Fruit fly (Drosophila melanogaster) whole organism, prepupa: Measurements from ENCODE around the gene Es2.

Experiments used
- Blimp-1 ChIP-seq: fragments of 200-800 bp; sonication (Bioruptor generic); optimal IDR thresholded peaks from 3 replicates; lab custom pipeline; 2017; ENCODE audit warnings: missing biosample characterization, missing genetic modification characterization, mild to moderate bottlenecking, moderate library complexity, missing genetic modification reagents
- CG10631 ChIP-seq: fragments of 200-800 bp; sonication (Bioruptor generic); optimal IDR thresholded peaks from 2 replicates; lab custom pipeline; 2016; ENCODE audit warnings: missing biosample characterization, missing genetic modification characterization
- CG11294 ChIP-seq: fragments of 200-800 bp; sonication (Bioruptor generic); IDR thresholded peaks from 2 replicates; pipeline ENCODE4 v1.3.6; 2022; ENCODE audit warnings: missing biosample characterization, missing genetic modification characterization
- CG11762 ChIP-seq: fragments of 200-800 bp; sonication (Bioruptor generic); optimal IDR thresholded peaks from 3 replicates; lab custom pipeline; 2016; ENCODE audit warnings: missing biosample characterization, missing genetic modification characterization; ENCODE audit not compliant: insufficient read depth
- CG11902 ChIP-seq: fragments of 200-800 bp; sonication (Bioruptor generic); optimal IDR thresholded peaks from 3 replicates; lab custom pipeline; 2016; ENCODE audit warnings: missing biosample characterization, missing genetic modification characterization
- CG15336 ChIP-seq: fragments of 200-800 bp; sonication (Bioruptor generic); IDR thresholded peaks from 2 replicates; pipeline ENCODE4 v1.3.6; 2022; ENCODE audit warnings: missing biosample characterization, missing genetic modification characterization
- CG1621 ChIP-seq: fragments of 200-800 bp; sonication (Bioruptor generic); optimal IDR thresholded peaks from 3 replicates; lab custom pipeline; 2018; ENCODE audit warnings: missing biosample characterization, mild to moderate bottlenecking, missing genetic modification characterization
- CG16779 ChIP-seq: fragments of 200-800 bp; sonication (Bioruptor generic); optimal IDR thresholded peaks from 3 replicates; lab custom pipeline; 2017; ENCODE audit warnings: missing biosample characterization, mild to moderate bottlenecking, missing genetic modification characterization
- CG31627 ChIP-seq: fragments of 200-800 bp; sonication (Bioruptor generic); optimal IDR thresholded peaks from 3 replicates; lab custom pipeline; 2016; ENCODE audit warnings: missing biosample characterization, missing genetic modification characterization
- CG32006 ChIP-seq: fragments of 200-800 bp; sonication (Bioruptor generic); optimal IDR thresholded peaks from 3 replicates; lab custom pipeline; 2017; ENCODE audit warnings: missing biosample characterization, mild to moderate bottlenecking, missing genetic modification characterization
- CG34406 ChIP-seq: fragments of 200-800 bp; sonication (Bioruptor generic); optimal IDR thresholded peaks from 3 replicates; lab custom pipeline; 2016; ENCODE audit warnings: missing biosample characterization, missing genetic modification characterization
- CG6163 ChIP-seq: fragments of 200-800 bp; sonication (Bioruptor generic); IDR thresholded peaks from 3 replicates; pipeline ENCODE4 v1.3.6; 2022; ENCODE audit warnings: missing biosample characterization, missing genetic modification characterization
- CG6276 ChIP-seq: fragments of 200-800 bp; sonication (Bioruptor generic); optimal IDR thresholded peaks from 2 replicates; lab custom pipeline; 2017; ENCODE audit warnings: missing biosample characterization, mild to moderate bottlenecking, missing genetic modification characterization
- CG6792 ChIP-seq: fragments of 200-800 bp; sonication (Bioruptor generic); optimal IDR thresholded peaks from 3 replicates; lab custom pipeline; 2016; ENCODE audit warnings: missing biosample characterization, missing genetic modification characterization
- CG6808 ChIP-seq: fragments of 200-800 bp; sonication (Bioruptor generic); optimal IDR thresholded peaks from 3 replicates; lab custom pipeline; 2017; ENCODE audit warnings: missing biosample characterization, missing genetic modification characterization, mild to moderate bottlenecking, moderate library complexity, missing genetic modification reagents
- CG6854 ChIP-seq: fragments of 200-800 bp; sonication (Bioruptor generic); optimal IDR thresholded peaks from 2 replicates; lab custom pipeline; 2017; ENCODE audit warnings: missing biosample characterization, mild to moderate bottlenecking, missing genetic modification characterization
- CG7368 ChIP-seq: fragments of 200-800 bp; sonication (Bioruptor generic); optimal IDR thresholded peaks from 3 replicates; lab custom pipeline; 2016; ENCODE audit warnings: missing biosample characterization, missing genetic modification characterization
- CG8319 ChIP-seq: fragments of 200-800 bp; sonication (Bioruptor generic); optimal IDR thresholded peaks from 3 replicates; lab custom pipeline; 2016; ENCODE audit warnings: missing biosample characterization, missing genetic modification characterization
- CG8632 ChIP-seq: fragments of 200-800 bp; sonication (Bioruptor generic); optimal IDR thresholded peaks from 3 replicates; lab custom pipeline; 2016; ENCODE audit warnings: missing biosample characterization, missing genetic modification characterization
- CG9139 ChIP-seq: fragments of 200-800 bp; sonication (Bioruptor generic); optimal IDR thresholded peaks from 3 replicates; lab custom pipeline; 2017; ENCODE audit warnings: missing biosample characterization, mild to moderate bottlenecking, missing genetic modification characterization
- Eip75B ChIP-seq: fragments of 200-800 bp; sonication (Bioruptor generic); optimal IDR thresholded peaks from 3 replicates; lab custom pipeline; 2016; ENCODE audit warnings: missing biosample characterization, missing genetic modification characterization
- Eip78C ChIP-seq: fragments of 200-800 bp; sonication (Bioruptor generic); peaks from one replicate; lab custom pipeline; 2016; ENCODE audit warnings: missing biosample characterization, missing genetic modification characterization
- Eip93F ChIP-seq: fragments of 200-800 bp; sonication (Bioruptor generic); optimal IDR thresholded peaks from 2 replicates; lab custom pipeline; 2016; ENCODE audit warnings: missing biosample characterization, mild to moderate bottlenecking, missing genetic modification characterization
- Ets21C ChIP-seq: fragments of 200-800 bp; sonication (Bioruptor generic); optimal IDR thresholded peaks from 3 replicates; lab custom pipeline; 2016; ENCODE audit warnings: missing biosample characterization, missing genetic modification characterization
- Ets96B ChIP-seq: fragments of 200-800 bp; optimal IDR thresholded peaks from 2 replicates; lab custom pipeline; 2019; ENCODE audit warnings: missing biosample characterization, mild to moderate bottlenecking, missing genetic modification characterization, moderate library complexity
- Gug ChIP-seq: fragments of 200-800 bp; sonication (Bioruptor generic); IDR thresholded peaks from 2 replicates; pipeline ENCODE4 v1.3.6; 2022; ENCODE audit warnings: missing biosample characterization, missing genetic modification characterization
- Hr38 ChIP-seq: sonication (Bioruptor generic); optimal IDR thresholded peaks from 2 replicates; lab custom pipeline; 2016; ENCODE audit warnings: missing biosample characterization, missing genetic modification characterization
- Hr39 ChIP-seq: fragments of 200-800 bp; sonication (Bioruptor generic); optimal IDR thresholded peaks from 2 replicates; lab custom pipeline; 2016; ENCODE audit warnings: missing biosample characterization, missing genetic modification characterization
- Lpt ChIP-seq: fragments of 200-800 bp; sonication (Bioruptor generic); optimal IDR thresholded peaks from 3 replicates; lab custom pipeline; 2016; ENCODE audit warnings: missing biosample characterization, missing genetic modification characterization
- Met ChIP-seq: fragments of 200-800 bp; sonication (Bioruptor generic); optimal IDR thresholded peaks from 3 replicates; lab custom pipeline; 2016; ENCODE audit warnings: missing biosample characterization, missing genetic modification characterization
- OdsH ChIP-seq: fragments of 200-800 bp; sonication (Bioruptor generic); optimal IDR thresholded peaks from 3 replicates; lab custom pipeline; 2016; ENCODE audit warnings: missing biosample characterization, missing genetic modification characterization
- Smox ChIP-seq: fragments of 200-800 bp; sonication (Bioruptor generic); optimal IDR thresholded peaks from 3 replicates; lab custom pipeline; 2016; ENCODE audit warnings: missing biosample characterization, missing genetic modification characterization
- Sox14 ChIP-seq: fragments of 200-800 bp; sonication (Bioruptor generic); optimal IDR thresholded peaks from 3 replicates; lab custom pipeline; 2016; ENCODE audit warnings: missing biosample characterization, missing genetic modification characterization
- Sox15 ChIP-seq: fragments of 200-800 bp; sonication (Bioruptor generic); optimal IDR thresholded peaks from 3 replicates; lab custom pipeline; 2016; ENCODE audit warnings: missing biosample characterization, missing genetic modification characterization
- achi ChIP-seq: fragments of 200-800 bp; sonication (Bioruptor generic); optimal IDR thresholded peaks from 3 replicates; lab custom pipeline; 2016; ENCODE audit warnings: missing biosample characterization, missing genetic modification characterization
- acj6 ChIP-seq: fragments of 200-800 bp; sonication (Bioruptor generic); optimal IDR thresholded peaks from 3 replicates; lab custom pipeline; 2016; ENCODE audit warnings: missing biosample characterization, missing genetic modification characterization
- cyc ChIP-seq: fragments of 200-800 bp; sonication (Bioruptor generic); optimal IDR thresholded peaks from 3 replicates; lab custom pipeline; 2016; ENCODE audit warnings: missing biosample characterization, missing genetic modification characterization
- dac ChIP-seq: fragments of 200-800 bp; sonication (Bioruptor generic); optimal IDR thresholded peaks from 2 replicates; lab custom pipeline; 2017; ENCODE audit warnings: missing biosample characterization, mild to moderate bottlenecking, missing genetic modification characterization
- dsx ChIP-seq: fragments of 200-800 bp; optimal IDR thresholded peaks from 3 replicates; lab custom pipeline; 2019; ENCODE audit warnings: missing biosample characterization, mild to moderate bottlenecking, missing genetic modification characterization, moderate library complexity; ENCODE audit not compliant: poor library complexity, severe bottlenecking
- fd59A ChIP-seq: fragments of 200-800 bp; sonication (Bioruptor generic); optimal IDR thresholded peaks from 2 replicates; lab custom pipeline; 2017; ENCODE audit warnings: missing biosample characterization, mild to moderate bottlenecking, missing genetic modification characterization, missing genetic modification reagents
- fd85E ChIP-seq: fragments of 200-800 bp; sonication (Bioruptor generic); optimal IDR thresholded peaks from 3 replicates; lab custom pipeline; 2016; ENCODE audit warnings: missing biosample characterization, missing genetic modification characterization
- fkh ChIP-seq: fragments of 200-800 bp; sonication (Bioruptor generic); optimal IDR thresholded peaks from 3 replicates; lab custom pipeline; 2017; ENCODE audit warnings: missing biosample characterization, mild to moderate bottlenecking, missing genetic modification characterization, moderate library complexity
- lz ChIP-seq: fragments of 200-800 bp; sonication (Bioruptor generic); optimal IDR thresholded peaks from 3 replicates; lab custom pipeline; 2016; ENCODE audit warnings: missing biosample characterization, missing genetic modification characterization
- net ChIP-seq: fragments of 200-800 bp; sonication (Bioruptor generic); optimal IDR thresholded peaks from 3 replicates; lab custom pipeline; 2016; ENCODE audit warnings: missing biosample characterization, missing genetic modification characterization
- salr ChIP-seq, 2 experiments: fragments of 200-800 bp; sonication (Bioruptor generic); optimal IDR thresholded peaks; 3 replicates each; lab custom pipeline; 2016 to 2018; ENCODE audit warnings: missing biosample characterization in 2 of 2, missing genetic modification characterization in 2 of 2, mild to moderate bottlenecking in 1 of 2
- ss ChIP-seq, 2 experiments: fragments of 200-800 bp; sonication (Bioruptor generic); optimal IDR thresholded peaks; 2 replicates in 1 of 2; 3 replicates in 1 of 2; lab custom pipeline; 2017 to 2018; ENCODE audit warnings: mild to moderate bottlenecking in 2 of 2, missing biosample characterization in 2 of 2, missing genetic modification characterization in 2 of 2, moderate library complexity in 1 of 2
- svp ChIP-seq: fragments of 200-800 bp; sonication (Bioruptor generic); peaks from one replicate; lab custom pipeline; 2016; ENCODE audit warnings: missing biosample characterization, missing genetic modification characterization
- topi ChIP-seq: fragments of 200-800 bp; sonication (Bioruptor generic); optimal IDR thresholded peaks from 3 replicates; lab custom pipeline; 2016; ENCODE audit warnings: missing biosample characterization, missing genetic modification characterization
- vri ChIP-seq: fragments of 200-800 bp; sonication (Bioruptor generic); optimal IDR thresholded peaks from 3 replicates; lab custom pipeline; 2016; ENCODE audit warnings: missing biosample characterization, mild to moderate bottlenecking, missing genetic modification characterization

Es2 gene

DNA sequence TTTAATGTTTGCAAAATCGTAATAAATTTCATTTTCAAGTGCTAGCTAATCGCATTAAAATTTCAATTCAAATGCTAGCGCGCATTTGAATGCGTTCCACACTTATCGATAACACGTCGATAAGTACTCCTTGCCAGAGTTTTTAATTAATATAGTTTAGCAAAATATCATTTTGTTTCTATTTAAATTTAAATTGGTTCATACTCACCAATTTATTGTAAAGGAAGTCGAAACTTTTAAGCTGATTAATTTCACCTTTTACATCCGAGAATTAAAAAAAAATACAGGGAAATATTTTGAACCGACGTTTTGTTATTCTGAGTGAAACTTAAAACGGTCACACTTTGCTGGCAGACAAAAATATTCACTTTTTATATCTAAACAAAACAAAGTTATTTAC lies at the start of gene Es2:
Es2 (plus strand) TSS at position 333 of the 400 bp plus-strand sequence.
- no peak for TF ChIP-seq Hr38 (GFP tag; lab: Kevin White, UChicago)
- TF ChIP-seq fkh (GFP tag; lab: Kevin White, UChicago): no peak
- no peak for TF ChIP-seq CG9139 (GFP tag; lab: Kevin White, UChicago)
- no peak for TF ChIP-seq ss (GFP tag; optimal IDR thresholded peaks at IDR 0.05; lab: Kevin White, UChicago)
- no peak for TF ChIP-seq svp (GFP tag; lab: Kevin White, UChicago)
- TF ChIP-seq CG31627 (GFP tag; lab: Kevin White, UChicago): no peak
- TF ChIP-seq CG16779 (tag; lab: Kevin White, UChicago): no peak
- TF ChIP-seq CG6808 (GFP tag; lab: Kevin White, UChicago): no peak
- no peak for TF ChIP-seq Blimp-1
- no peak for TF ChIP-seq Eip75B (GFP tag; lab: Kevin White, UChicago)
- no peak for TF ChIP-seq Eip93F
- TF ChIP-seq CG1621 (tag; lab: Kevin White, UChicago): no peak
- no peak for TF ChIP-seq CG8632 (GFP tag; lab: Kevin White, UChicago)
- no peak for TF ChIP-seq Sox14 (GFP tag; lab: Kevin White, UChicago)
- TF ChIP-seq CG8319 (GFP tag; lab: Kevin White, UChicago): no peak
- no peak for TF ChIP-seq Ets96B (tag; lab: Kevin White, UChicago)
- no peak for TF ChIP-seq achi
- TF ChIP-seq CG15336 (GFP tag; lab: Robert Waterston, UW): no peak

DNA sequence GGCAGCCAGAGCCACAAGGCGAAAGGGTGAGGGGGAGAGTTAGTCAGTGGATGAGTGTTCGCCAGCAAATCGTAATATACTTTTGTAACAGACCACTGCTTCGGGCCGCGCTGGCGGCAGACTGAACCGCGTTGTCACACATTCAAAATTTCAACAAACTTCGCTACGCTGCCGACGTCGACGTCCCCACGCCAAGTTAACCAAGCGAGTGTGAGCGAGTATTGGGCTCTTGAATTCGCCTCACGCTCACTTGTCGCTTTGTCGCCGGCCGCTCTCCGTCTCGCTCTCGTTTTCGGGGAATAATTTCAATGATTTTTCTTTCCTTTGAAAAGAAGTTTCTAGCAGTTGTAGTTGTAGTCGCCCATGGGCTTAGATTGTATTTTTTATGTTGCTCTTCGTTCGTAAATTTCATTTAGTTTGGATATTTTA lies 49.7 kb upstream of the Es2 start, which contains the start of gene lawc:
lawc (minus strand) TSS at position 127 of the 429 bp plus-strand sequence.
- peak; percentile 23 for TF ChIP-seq lz
- peak; percentile 65 for TF ChIP-seq CG9139 (GFP tag; lab: Kevin White, UChicago)
- TF ChIP-seq Sox15 (GFP tag; lab: Kevin White, UChicago): no peak
- TF ChIP-seq CG6163 (GFP tag; lab: Robert Waterston, UW): peak; percentile 91
- peak; percentile 87 for TF ChIP-seq Eip78C (GFP tag; lab: Kevin White, UChicago)
- no peak for TF ChIP-seq salr (GFP tag; optimal IDR thresholded peaks at IDR 0.05; lab: Kevin White, UChicago)
- no peak for TF ChIP-seq cyc (GFP tag; lab: Kevin White, UChicago)
- no peak for TF ChIP-seq Lpt
- TF ChIP-seq fkh (GFP tag; lab: Kevin White, UChicago): peak; percentile 4
- no peak for TF ChIP-seq CG10631
- TF ChIP-seq Gug: 0 out of 2 replicates have a peak, but pooled peaks have one; percentile 37
- peak; percentile 60 for TF ChIP-seq svp (GFP tag; lab: Kevin White, UChicago)
- TF ChIP-seq Ets21C (GFP tag; lab: Kevin White, UChicago): no peak
- peak; percentile 68 for TF ChIP-seq vri (GFP tag; lab: Kevin White, UChicago)
- TF ChIP-seq Ets96B (tag; lab: Kevin White, UChicago): peak; percentile 13
- TF ChIP-seq Hr39 (GFP tag; lab: Kevin White, UChicago): no peak
- peak; percentile 52 for TF ChIP-seq net (GFP tag; lab: Kevin White, UChicago)
- TF ChIP-seq CG11762 (GFP tag; lab: Kevin White, UChicago): peak; percentile 20
- peak; percentile 40 for TF ChIP-seq Smox (GFP tag; lab: Kevin White, UChicago)
- no peak for TF ChIP-seq OdsH (GFP tag; lab: Kevin White, UChicago)
- TF ChIP-seq CG6276 (GFP tag; lab: Kevin White, UChicago): peak; percentile 60
- peak; percentile 63 for TF ChIP-seq CG16779 (tag; lab: Kevin White, UChicago)
- peak; percentile 9 for TF ChIP-seq CG34406 (GFP tag; lab: Kevin White, UChicago)
- TF ChIP-seq fd59A: no peak
- TF ChIP-seq ss (GFP tag; optimal IDR thresholded peaks at IDR 0.05; lab: Kevin White, UChicago): peak; percentile 56 to 59
- peak; percentile 30 for TF ChIP-seq Met (GFP tag; lab: Kevin White, UChicago)
- no peak for TF ChIP-seq CG7368 (GFP tag; lab: Kevin White, UChicago)
- TF ChIP-seq CG32006 (GFP tag; lab: Kevin White, UChicago): peak; percentile 2
- TF ChIP-seq dac (GFP tag; lab: Kevin White, UChicago): no peak
- peak; percentile 61 for TF ChIP-seq dsx (GFP tag; lab: Kevin White, UChicago)
- TF ChIP-seq acj6 (GFP tag; lab: Kevin White, UChicago): no peak
- no peak for TF ChIP-seq CG6792 (GFP tag; lab: Kevin White, UChicago)
- TF ChIP-seq Hr38 (GFP tag; lab: Kevin White, UChicago): no peak
- peak; percentile 54; the same call in 1 of the 2 replicates for TF ChIP-seq CG11294
- TF ChIP-seq fd85E: peak; percentile 87
- no peak for TF ChIP-seq CG11902
- peak; percentile 85 for TF ChIP-seq CG6854
- TF ChIP-seq CG6808 (GFP tag; lab: Kevin White, UChicago): peak; percentile 10
- no peak for TF ChIP-seq CG8632 (GFP tag; lab: Kevin White, UChicago)
- TF ChIP-seq CG15336 (GFP tag; lab: Robert Waterston, UW): peak; percentile 88; the same call in 1 of the 2 replicates
- TF ChIP-seq topi (GFP tag; lab: Kevin White, UChicago): peak; percentile 53
